Fruit fly (Drosophila melanogaster): ENCODE data around the gene CG11436.

DNA sequence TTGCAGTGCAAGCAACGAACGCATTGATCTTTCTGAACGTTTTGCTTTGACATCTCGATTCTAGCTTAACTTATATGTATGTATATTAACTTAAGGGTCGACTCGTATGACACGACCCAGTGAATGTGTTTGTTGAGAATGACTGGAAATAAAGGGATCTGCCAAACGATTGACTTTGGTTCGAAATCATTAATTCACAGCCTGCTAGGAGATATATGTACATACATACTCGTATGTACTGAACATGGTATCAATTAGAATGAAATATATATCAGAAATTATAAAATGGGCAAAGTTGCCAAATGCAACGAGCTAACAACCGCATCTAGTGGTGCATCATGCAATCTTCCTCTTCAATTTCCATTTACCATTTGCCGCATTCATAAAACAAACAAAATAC, 20.2 kb upstream of the CG11436 start, which contains the start of gene CG12684:
- TF ChIP-seq Gug (GFP tag; IDR thresholded peaks at IDR 0.05) (no peak), eg (GFP tag; IDR thresholded peaks at IDR 0.05) (no peak), dsx (GFP tag; optimal IDR thresholded peaks at IDR 0.05; ENCODE audit: poor library complexity, severe bottlenecking) (no peak), Blimp-1 (GFP tag; optimal IDR thresholded peaks at IDR 0.05) (no peak), CG3919 (GFP tag; optimal IDR thresholded peaks at IDR 0.05) (no peak), esn (GFP tag; optimal IDR thresholded peaks at IDR 0.05) (no peak), CG16779 (tag; optimal IDR thresholded peaks at IDR 0.05) (no peak), Hr39 (GFP tag; optimal IDR thresholded peaks at IDR 0.05) (no peak), CG6854 (GFP tag; optimal IDR thresholded peaks at IDR 0.05) (no peak), CG11762 (GFP tag; optimal IDR thresholded peaks at IDR 0.05; ENCODE audit: insufficient read depth) (no peak), CG8632 (GFP tag; optimal IDR thresholded peaks at IDR 0.05) (no peak), Lpt (GFP tag; optimal IDR thresholded peaks at IDR 0.05) (no peak), OdsH (GFP tag; optimal IDR thresholded peaks at IDR 0.05) (no peak)

Measured in whole organism, prepupa.